Worm (Caenorhabditis elegans) whole organism, L2 larva: ENCODE measurements around the gene sri-47.

Experiments used
- C34F6.9 ChIP-seq: fragments of 150-350 bp; optimal IDR thresholded peaks from 2 replicates; lab custom pipeline; 2014; ENCODE audit warnings: missing biosample characterization, missing genetic modification characterization
- F13H6.1 ChIP-seq: sonication (generic microtip); optimal IDR thresholded peaks from 2 replicates; lab custom pipeline; 2016; ENCODE audit warnings: missing genetic modification characterization, missing compliant biosample characterization
- R02D3.7 ChIP-seq: fragments of 150-350 bp; optimal IDR thresholded peaks from 2 replicates; lab custom pipeline; 2014; ENCODE audit warnings: missing biosample characterization, missing genetic modification characterization
- Y55F3AM.14 ChIP-seq: fragments of 200-800 bp; sonication (Bioruptor generic); optimal IDR thresholded peaks from 2 replicates; lab custom pipeline; 2018; ENCODE audit warnings: mild to moderate bottlenecking, missing genetic modification characterization, missing compliant biosample characterization
- ZK546.5 ChIP-seq: sonication (generic microtip); optimal IDR thresholded peaks from 2 replicates; lab custom pipeline; 2017; ENCODE audit warnings: missing biosample characterization, missing genetic modification characterization
- alr-1 ChIP-seq: fragments of 150-350 bp; optimal IDR thresholded peaks from 2 replicates; lab custom pipeline; 2014; ENCODE audit warnings: missing biosample characterization, missing genetic modification characterization
- aly-2 ChIP-seq: fragments of 150-350 bp; optimal IDR thresholded peaks from 2 replicates; lab custom pipeline; 2014; ENCODE audit warnings: missing biosample characterization, missing genetic modification characterization
- blmp-1 ChIP-seq: sonication (generic microtip); optimal IDR thresholded peaks from 2 replicates; lab custom pipeline; 2017; ENCODE audit warnings: missing genetic modification characterization, mild to moderate bottlenecking, missing compliant biosample characterization, antibody characterized with exemption, moderate library complexity; ENCODE audit not compliant: insufficient read depth
- ceh-16 ChIP-seq: fragments of 150-350 bp; optimal IDR thresholded peaks from 2 replicates; lab custom pipeline; 2014; ENCODE audit warnings: missing biosample characterization, missing genetic modification characterization
- crh-2 ChIP-seq: sonication (generic microtip); optimal IDR thresholded peaks from 2 replicates; lab custom pipeline; 2017; ENCODE audit warnings: missing biosample characterization, missing genetic modification characterization
- dmd-4 ChIP-seq: sonication (generic microtip); optimal IDR thresholded peaks from 2 replicates; lab custom pipeline; 2017; ENCODE audit warnings: missing biosample characterization, missing genetic modification characterization
- egl-27 ChIP-seq: sonication (generic microtip); optimal IDR thresholded peaks from 3 replicates; lab custom pipeline; 2017; ENCODE audit warnings: missing biosample characterization, missing genetic modification reagents, missing genetic modification characterization
- elt-1 ChIP-seq: fragments of 150-350 bp; optimal IDR thresholded peaks from 2 replicates; lab custom pipeline; 2014; ENCODE audit warnings: missing biosample characterization, missing genetic modification characterization
- elt-3 ChIP-seq: sonication (generic microtip); optimal IDR thresholded peaks from 2 replicates; lab custom pipeline; 2017; ENCODE audit warnings: missing biosample characterization, missing genetic modification characterization
- fos-1 ChIP-seq: fragments of 150-350 bp; optimal IDR thresholded peaks from 2 replicates; lab custom pipeline; 2014; ENCODE audit warnings: missing biosample characterization, missing genetic modification characterization
- gmeb-1 ChIP-seq: fragments of 150-350 bp; optimal IDR thresholded peaks from 2 replicates; lab custom pipeline; 2014; ENCODE audit warnings: missing biosample characterization, missing genetic modification characterization
- lin-11 ChIP-seq: fragments of 150-350 bp; sonication (generic microtip); optimal IDR thresholded peaks from 2 replicates; lab custom pipeline; 2014; ENCODE audit warnings: missing biosample characterization, missing genetic modification characterization, inconsistent platforms, mixed read lengths
- lin-13 ChIP-seq: fragments of 150-350 bp; optimal IDR thresholded peaks from 2 replicates; lab custom pipeline; 2014; ENCODE audit warnings: missing biosample characterization, missing genetic modification reagents, missing genetic modification characterization
- lin-39 ChIP-seq: fragments of 150-350 bp; optimal IDR thresholded peaks from 2 replicates; lab custom pipeline; 2014; ENCODE audit warnings: missing biosample characterization, missing genetic modification reagents, missing genetic modification characterization
- mab-5 ChIP-seq: fragments of 150-350 bp; optimal IDR thresholded peaks from 2 replicates; lab custom pipeline; 2014; ENCODE audit warnings: missing biosample characterization, missing genetic modification characterization
- mbf-1 ChIP-seq: sonication (generic microtip); optimal IDR thresholded peaks from 2 replicates; lab custom pipeline; 2017; ENCODE audit warnings: missing biosample characterization, missing genetic modification characterization
- mdl-1 ChIP-seq, 2 experiments: fragments of 150-350 bp in 1 of 2; sonication (generic microtip) in 1 of 2; optimal IDR thresholded peaks; 2 replicates each; lab custom pipeline; 2017; ENCODE audit warnings: missing biosample characterization in 2 of 2, missing genetic modification characterization in 2 of 2
- nhr-10 ChIP-seq: sonication (generic microtip); optimal IDR thresholded peaks from 2 replicates; lab custom pipeline; 2017; ENCODE audit warnings: missing biosample characterization, missing genetic modification characterization
- nhr-11 ChIP-seq: fragments of 150-350 bp; optimal IDR thresholded peaks from 2 replicates; lab custom pipeline; 2014; ENCODE audit warnings: missing biosample characterization, missing genetic modification characterization
- nhr-12 ChIP-seq: fragments of 150-350 bp; optimal IDR thresholded peaks from 2 replicates; lab custom pipeline; 2014; ENCODE audit warnings: missing biosample characterization, missing genetic modification characterization
- nhr-129 ChIP-seq: fragments of 150-350 bp; optimal IDR thresholded peaks from 2 replicates; lab custom pipeline; 2014; ENCODE audit warnings: missing biosample characterization, missing genetic modification characterization
- nhr-21 ChIP-seq: fragments of 150-350 bp; optimal IDR thresholded peaks from 2 replicates; lab custom pipeline; 2014; ENCODE audit warnings: missing biosample characterization, missing genetic modification characterization
- nhr-23 ChIP-seq: fragments of 150-350 bp; optimal IDR thresholded peaks from 2 replicates; lab custom pipeline; 2014; ENCODE audit warnings: missing biosample characterization, missing genetic modification reagents, missing genetic modification characterization
- nhr-237 ChIP-seq: fragments of 150-350 bp; optimal IDR thresholded peaks from 2 replicates; lab custom pipeline; 2014; ENCODE audit warnings: missing biosample characterization, missing genetic modification characterization
- nhr-25 ChIP-seq: fragments of 150-350 bp; sonication (generic microtip); optimal IDR thresholded peaks from 3 replicates; lab custom pipeline; 2014; ENCODE audit warnings: missing biosample characterization, missing genetic modification characterization
- nhr-6 ChIP-seq: fragments of 150-350 bp; optimal IDR thresholded peaks from 2 replicates; lab custom pipeline; 2014; ENCODE audit warnings: missing biosample characterization, missing genetic modification characterization
- skn-1 ChIP-seq: sonication (generic microtip); optimal IDR thresholded peaks from 2 replicates; lab custom pipeline; 2017; ENCODE audit warnings: missing biosample characterization, missing genetic modification characterization
- sma-3 ChIP-seq: sonication (generic microtip); optimal IDR thresholded peaks from 2 replicates; lab custom pipeline; 2016; ENCODE audit warnings: missing genetic modification reagents, missing genetic modification characterization, missing compliant biosample characterization
- sma-9 ChIP-seq, 2 experiments: fragments of 150-350 bp in 1 of 2; sonication (generic microtip) in 1 of 2; optimal IDR thresholded peaks; 2 replicates each; lab custom pipeline; 2014 to 2016; ENCODE audit warnings: missing genetic modification characterization in 2 of 2, mild to moderate bottlenecking in 1 of 2, missing biosample characterization in 1 of 2, missing compliant biosample characterization in 1 of 2, missing genetic modification reagents in 1 of 2, moderate library complexity in 1 of 2
- snpc-4 ChIP-seq: fragments of 150-350 bp; optimal IDR thresholded peaks from 2 replicates; lab custom pipeline; 2014; ENCODE audit warnings: missing biosample characterization, missing genetic modification characterization
- unc-39 ChIP-seq: fragments of 150-350 bp; optimal IDR thresholded peaks from 2 replicates; lab custom pipeline; 2014; ENCODE audit warnings: missing biosample characterization, missing genetic modification characterization
- unc-55 ChIP-seq: fragments of 150-350 bp; sonication (generic microtip); optimal IDR thresholded peaks from 3 replicates; lab custom pipeline; 2014; ENCODE audit warnings: missing biosample characterization, missing genetic modification reagents, missing genetic modification characterization
- unc-62 ChIP-seq: fragments of 150-350 bp; optimal IDR thresholded peaks from 2 replicates; lab custom pipeline; 2014; ENCODE audit warnings: missing biosample characterization, missing genetic modification reagents, missing genetic modification characterization
- zag-1 ChIP-seq: fragments of 150-350 bp; optimal IDR thresholded peaks from 2 replicates; lab custom pipeline; 2014; ENCODE audit warnings: missing biosample characterization, missing genetic modification characterization
- ztf-1 ChIP-seq: fragments of 200-800 bp; sonication (Bioruptor generic); conservative IDR thresholded peaks from 2 replicates; pipeline ENCODE4 v1.3.6; 2022; ENCODE audit warnings: missing genetic modification characterization, missing compliant biosample characterization
- ztf-11 ChIP-seq: sonication (generic microtip); optimal IDR thresholded peaks from 2 replicates; lab custom pipeline; 2017; ENCODE audit warnings: missing biosample characterization, missing genetic modification characterization
- ztf-4 ChIP-seq: fragments of 150-350 bp; optimal IDR thresholded peaks from 2 replicates; lab custom pipeline; 2014; ENCODE audit warnings: missing biosample characterization, missing genetic modification characterization

sri-47 gene

ce11 chrII:2700229-2700628 is 43.5 kb downstream of the sri-47 start, which contains the start of gene sri-61:
sri-61 (minus strand) TSS chrII:2700329.
- TF ChIP-seq ztf-11 (no peak), unc-55 (GFP tag; lab: Kevin White, UChicago) (no peak), sma-3 (GFP tag; lab: Kevin White, UChicago) (no peak), nhr-23 (tag; lab: Kevin White, UChicago) (no peak), unc-62 (no peak), aly-2 (tag; lab: Kevin White, UChicago) (no peak), mdl-1 (tag; optimal IDR thresholded peaks at IDR 0.05; lab: Kevin White, UChicago) (no peak), fos-1 (tag; lab: Kevin White, UChicago) (no peak), F13H6.1 (no peak)

DNA sequence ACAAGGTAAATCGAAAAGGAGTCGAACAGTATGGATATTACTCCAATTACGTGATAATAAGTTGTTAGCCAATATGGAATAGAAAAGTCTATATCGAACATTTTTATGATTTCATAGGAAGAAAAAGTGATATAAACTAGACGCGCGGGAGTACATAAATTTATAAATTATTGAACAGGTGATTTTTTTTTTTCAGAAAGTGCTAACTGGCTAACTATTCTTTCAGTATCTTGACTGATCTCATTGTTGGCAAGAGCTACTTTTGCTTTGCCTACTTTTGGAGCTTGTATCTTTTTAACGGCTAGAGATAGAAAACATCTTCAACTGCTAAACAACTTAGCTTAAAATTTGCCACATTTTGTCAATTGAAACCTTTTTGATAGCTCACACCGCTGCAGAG is 46.1 kb downstream of the sri-47 start, which contains the start of gene sri-60:
Gene sri-60, minus strand, starts transcription at position 101 of the 400 bp plus-strand sequence.
- TF ChIP-seq nhr-12 (tag; lab: Kevin White, UChicago) = no peak
- no peak for TF ChIP-seq Y55F3AM.14 (GFP tag; lab: Kevin White, UChicago)
- no peak for TF ChIP-seq sma-3 (GFP tag; lab: Kevin White, UChicago)
- TF ChIP-seq elt-1 (tag; lab: Kevin White, UChicago) = no peak
- no peak for TF ChIP-seq elt-3
- TF ChIP-seq ztf-11 = no peak
- TF ChIP-seq ztf-4 (tag; lab: Kevin White, UChicago) = no peak
- no peak for TF ChIP-seq mbf-1 (tag; lab: Kevin White, UChicago)
- TF ChIP-seq F13H6.1 = no peak
- TF ChIP-seq, all 48 proteins: peak for 0

DNA sequence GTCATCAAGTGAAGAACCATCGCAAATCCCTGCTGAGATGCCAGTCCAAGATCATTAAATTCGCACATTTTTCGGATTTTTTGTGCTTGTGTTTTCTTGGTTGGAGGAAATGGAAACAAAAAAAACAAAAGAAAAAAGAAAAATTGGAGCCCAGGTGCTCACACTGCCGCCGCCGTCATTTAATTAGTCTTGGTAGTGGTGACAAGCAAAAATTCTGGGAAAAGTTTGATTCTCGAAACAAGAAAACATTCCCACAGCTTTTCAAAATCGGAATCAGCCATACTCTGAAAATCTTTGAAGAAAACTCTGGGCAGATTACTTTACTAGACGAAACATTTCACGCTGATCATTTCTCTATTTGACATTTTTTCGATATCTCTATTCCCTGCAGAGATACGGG is 48.5 kb downstream of the sri-47 start, which contains the start of gene srh-128:
Gene srh-128, minus strand, starts transcription at position 101 of the 400 bp plus-strand sequence.
- TF ChIP-seq fos-1 (tag; lab: Kevin White, UChicago) (no peak), nhr-21 (tag; lab: Kevin White, UChicago) (no peak), mab-5 (tag; lab: Kevin White, UChicago) (no peak), nhr-10 (no peak), lin-39 (tag; lab: Kevin White, UChicago) (no peak), aly-2 (tag; lab: Kevin White, UChicago) (no peak), unc-55 (GFP tag; lab: Kevin White, UChicago) (no peak), R02D3.7 (tag; lab: Kevin White, UChicago) (no peak), ztf-4 (tag; lab: Kevin White, UChicago) (no peak), lin-11 (tag; lab: Kevin White, UChicago) (no peak), nhr-237 (tag; lab: Kevin White, UChicago) (no peak), nhr-23 (tag; lab: Kevin White, UChicago) (no peak), blmp-1 (no peak), dmd-4 (tag; lab: Kevin White, UChicago) (no peak), elt-1 (tag; lab: Kevin White, UChicago) (no peak), gmeb-1 (no peak), egl-27 (tag; lab: Kevin White, UChicago) (no peak)
- TF ChIP-seq, all 48 proteins: peak for 0

DNA sequence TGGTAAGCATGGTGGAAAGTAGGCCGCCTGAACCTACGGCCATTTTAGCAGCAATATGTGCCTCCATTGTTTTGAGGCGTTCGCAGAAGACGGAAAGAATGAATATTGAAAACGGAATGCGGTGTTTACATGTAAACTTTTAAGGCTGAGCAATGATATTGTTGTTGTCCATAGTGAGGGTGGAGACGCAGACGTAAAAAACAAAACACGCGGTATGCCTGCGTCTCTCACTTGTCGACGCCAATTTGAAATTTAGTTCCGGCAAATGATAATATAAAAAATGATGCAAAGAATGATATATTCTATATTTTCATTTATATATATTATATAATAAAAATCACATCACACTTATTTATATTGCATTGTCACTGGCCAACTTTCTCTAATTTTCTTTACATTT is 51.2 kb downstream of the sri-47 start, which contains the start of gene Y47G7B.2:
Gene Y47G7B.2, minus strand, starts transcription at position 143 of the 400 bp plus-strand sequence.
- no peak for TF ChIP-seq nhr-6 (tag; lab: Kevin White, UChicago)
- TF ChIP-seq unc-55 (GFP tag; lab: Kevin White, UChicago) = peak; percentile 48
- TF ChIP-seq nhr-237 (tag; lab: Kevin White, UChicago) = no peak
- no peak for TF ChIP-seq fos-1 (tag; lab: Kevin White, UChicago)
- no peak for TF ChIP-seq ztf-1 (GFP tag; lab: Robert Waterston, UW)
- no peak for TF ChIP-seq mab-5 (tag; lab: Kevin White, UChicago)
- no peak for TF ChIP-seq ZK546.5
- no peak for TF ChIP-seq zag-1 (tag; lab: Kevin White, UChicago)
- TF ChIP-seq sma-9 (GFP tag; optimal IDR thresholded peaks at IDR 0.05; lab: Kevin White, UChicago) = peak; percentile 37
- TF ChIP-seq sma-9 (tag; optimal IDR thresholded peaks at IDR 0.05; lab: Kevin White, UChicago) = no peak
- no peak for TF ChIP-seq unc-39 (tag; lab: Kevin White, UChicago)
- no peak for TF ChIP-seq dmd-4 (tag; lab: Kevin White, UChicago)
- no peak for TF ChIP-seq aly-2 (tag; lab: Kevin White, UChicago)
- no peak for TF ChIP-seq ceh-16
- no peak for TF ChIP-seq snpc-4 (tag; lab: Kevin White, UChicago)
- no peak for TF ChIP-seq nhr-25 (tag; lab: Kevin White, UChicago)
- TF ChIP-seq F13H6.1 = no peak
- no peak for TF ChIP-seq mdl-1 (tag; optimal IDR thresholded peaks at IDR 0.05; lab: Kevin White, UChicago)
- TF ChIP-seq skn-1 = no peak
- no peak for TF ChIP-seq elt-1 (tag; lab: Kevin White, UChicago)
- peak; percentile 45 for TF ChIP-seq nhr-129 (tag; lab: Kevin White, UChicago)
- TF ChIP-seq Y55F3AM.14 (GFP tag; lab: Kevin White, UChicago) = no peak
- no peak for TF ChIP-seq lin-13 (GFP tag; lab: Kevin White, UChicago)
- TF ChIP-seq nhr-10 = no peak
- no peak for TF ChIP-seq ztf-11
- no peak for TF ChIP-seq nhr-11 (tag; lab: Kevin White, UChicago)
- TF ChIP-seq crh-2 (tag; lab: Kevin White, UChicago) = no peak
- no peak for TF ChIP-seq nhr-23 (tag; lab: Kevin White, UChicago)
- no peak for TF ChIP-seq egl-27 (tag; lab: Kevin White, UChicago)
- TF ChIP-seq alr-1 (tag; lab: Kevin White, UChicago) = no peak
- peak; percentile 13 for TF ChIP-seq C34F6.9 (tag; lab: Kevin White, UChicago)
